Fruit fly (Drosophila melanogaster): ENCODE data around the gene glec.
A peak's percentile ranks its signal among the peaks of the same experiment; 100 is the strongest.

Gene glec

DNA sequence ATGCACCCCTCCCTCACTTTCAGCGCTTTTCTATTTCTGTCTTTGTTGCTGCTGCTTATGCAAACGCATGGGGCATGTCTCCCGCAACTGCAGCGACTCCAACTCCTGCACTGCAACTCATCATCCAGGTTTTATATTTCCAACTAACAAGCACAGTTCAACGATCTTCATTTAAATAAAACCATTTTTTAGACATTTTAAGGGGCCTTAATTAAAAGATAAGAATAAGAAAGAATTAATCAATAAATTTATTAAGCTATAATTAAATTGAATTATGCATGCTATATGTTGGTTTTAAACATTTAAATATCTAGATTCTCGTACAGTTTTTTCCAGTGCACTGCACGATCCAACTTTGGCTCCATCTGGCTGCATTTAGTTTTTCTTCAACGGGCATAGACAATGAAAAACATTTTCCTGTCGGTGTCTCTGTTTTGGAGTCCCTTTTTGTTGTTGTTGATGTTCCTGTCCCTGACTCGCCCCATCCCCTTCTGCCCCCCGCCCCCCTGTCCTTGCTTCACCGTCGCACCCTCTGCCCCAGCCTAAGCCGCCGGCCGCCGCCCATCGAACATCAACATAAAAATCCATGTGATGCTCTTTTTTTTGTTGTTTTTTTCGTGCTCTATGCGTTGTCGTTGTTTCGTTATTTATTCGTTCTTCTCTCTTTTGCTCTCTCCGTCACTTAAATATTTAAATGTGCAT, 27.1 kb downstream of the glec start (continued):
- TF ChIP-seq CG9817 (tag; optimal IDR thresholded peaks at IDR 0.05) (no peak), crc (GFP tag; optimal IDR thresholded peaks at IDR 0.05) (no peak), CG4854 (GFP tag; optimal IDR thresholded peaks at IDR 0.05) (no peak), CG7271 (tag; optimal IDR thresholded peaks at IDR 0.05) (peak; percentile 0), caup (GFP tag; optimal IDR thresholded peaks at IDR 0.05; ENCODE audit: severe bottlenecking) (no peak), CG31365 (tag; optimal IDR thresholded peaks at IDR 0.05) (no peak), CG11085 (GFP tag; IDR thresholded peaks at IDR 0.05) (no peak), trem (tag; optimal IDR thresholded peaks at IDR 0.05) (peak; percentile 92), Ravus (GFP tag; IDR thresholded peaks at IDR 0.05) (no peak), pnt (GFP tag; optimal IDR thresholded peaks at IDR 0.05) (no peak), nerfin-2 (GFP tag; IDR thresholded peaks at IDR 0.05; ENCODE audit: partially characterized antibody) (no peak), gfzf (GFP tag; optimal IDR thresholded peaks at IDR 0.05) (no peak), her (GFP tag; optimal IDR thresholded peaks at IDR 0.05) (no peak), CG2712 (tag; optimal IDR thresholded peaks at IDR 0.05) (peak; percentile 96), Gsc (GFP tag; IDR thresholded peaks at IDR 0.05) (0 out of 2 replicates have a peak, but pooled peaks have one; percentile 14), ind (GFP tag; optimal IDR thresholded peaks at IDR 0.05) (peak; percentile 17), Awh (GFP tag; IDR thresholded peaks at IDR 0.05) (peak; percentile 62; the same call in 1 of the 2 replicates), CG2202 (tag; optimal IDR thresholded peaks at IDR 0.05) (peak; percentile 92), Gug (GFP tag; IDR thresholded peaks at IDR 0.05) (0 out of 4 replicates have a peak, but pooled peaks have one; percentile 15), yki (optimal IDR thresholded peaks at IDR 0.05) (no peak), CG14014 (GFP tag; IDR thresholded peaks at IDR 0.05) (no peak), cwo (GFP tag; optimal IDR thresholded peaks at IDR 0.05) (no peak), Mad (GFP tag; optimal IDR thresholded peaks at IDR 0.05) (no peak), CG1024 (GFP tag; IDR thresholded peaks at IDR 0.05) (no peak; the same call in 1 of the 2 replicates), exex (tag; optimal IDR thresholded peaks at IDR 0.05) (no peak), CG14965 (GFP tag; optimal IDR thresholded peaks at IDR 0.05; ENCODE audit: borderline replicate concordance) (no peak), Hr78 (GFP tag; optimal IDR thresholded peaks at IDR 0.05) (peak in 1 of 2 experiments; percentile 56), CG17912 (GFP tag; optimal IDR thresholded peaks at IDR 0.05) (no peak), CG1602 (GFP tag; optimal IDR thresholded peaks at IDR 0.05) (peak; percentile 65), Ets65A (GFP tag) (no peak), onecut (GFP tag; IDR thresholded peaks at IDR 0.05) (peak; percentile 31; the same call in 1 of the 2 replicates), CG11398 (GFP tag; optimal IDR thresholded peaks at IDR 0.05) (no peak), tin (GFP tag; optimal IDR thresholded peaks at IDR 0.05) (peak; percentile 72), CG15514 (GFP tag; optimal IDR thresholded peaks at IDR 0.05) (no peak), CG10959 (GFP tag; IDR thresholded peaks at IDR 0.05) (peak; percentile 74; the same call in 1 of the 2 replicates), jing (GFP tag; optimal IDR thresholded peaks at IDR 0.05) (peak; percentile 39), Kr (GFP tag; optimal IDR thresholded peaks at IDR 0.05) (no peak), cas (GFP tag; IDR thresholded peaks at IDR 0.05) (no peak)

DNA sequence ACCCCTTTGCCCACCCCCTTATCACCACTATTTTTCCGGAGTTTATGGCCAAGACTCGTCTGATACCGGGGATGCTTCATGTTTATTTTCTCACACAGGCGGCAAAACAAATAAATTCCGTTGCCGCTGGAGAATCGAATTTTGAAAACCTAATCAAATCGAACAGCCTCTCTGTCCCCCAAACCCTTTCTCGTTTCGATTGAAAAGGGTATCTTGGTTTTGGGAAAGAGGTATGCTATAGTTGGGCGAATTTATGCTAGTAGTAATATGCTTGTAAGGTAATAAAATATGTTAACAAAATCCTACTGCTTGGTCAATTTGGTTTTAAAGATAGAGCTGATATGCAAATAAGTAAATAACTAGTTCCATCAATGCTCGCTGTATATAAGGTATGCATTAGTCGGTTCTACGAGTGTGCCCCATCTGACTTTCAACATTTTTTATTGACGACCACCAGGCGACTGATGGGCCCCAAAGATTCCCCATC, 28.0 kb downstream of the glec start:
- TF ChIP-seq CG11696 (GFP tag; IDR thresholded peaks at IDR 0.05) (peak; percentile 37; the same call in 1 of the 2 replicates), pho (GFP tag; optimal IDR thresholded peaks at IDR 0.05) (no peak), sima (GFP tag; optimal IDR thresholded peaks at IDR 0.05) (peak; percentile 2), CG9932 (GFP tag; IDR thresholded peaks at IDR 0.05) (no peak), CG10543 (GFP tag; optimal IDR thresholded peaks at IDR 0.05) (no peak), E2f2 (GFP tag; IDR thresholded peaks at IDR 0.05) (peak; percentile 35; the same call in 1 of the 2 replicates), Bteb2 (GFP tag; optimal IDR thresholded peaks at IDR 0.05) (no peak), CG6765 (GFP tag; optimal IDR thresholded peaks at IDR 0.05) (no peak), CG7963 (GFP tag; IDR thresholded peaks at IDR 0.05; ENCODE audit: partially characterized antibody) (peak; percentile 47; the same call in 1 of the 3 replicates), Fer2 (tag; optimal IDR thresholded peaks at IDR 0.05) (no peak), CG12942 (GFP tag; optimal IDR thresholded peaks at IDR 0.05) (peak; percentile 58), nerfin-2 (GFP tag; IDR thresholded peaks at IDR 0.05; ENCODE audit: partially characterized antibody) (peak; percentile 55; the same call in 1 of the 2 replicates), B-H2 (GFP tag; optimal IDR thresholded peaks at IDR 0.05) (no peak), bigmax (GFP tag; optimal IDR thresholded peaks at IDR 0.05) (no peak)
